Worm (Caenorhabditis elegans) whole organism, late embryonic: ENCODE data around the gene F40B5.2.

ENCODE experiments used
- C08G9.2 ChIP-seq: sonication (generic microtip); optimal IDR thresholded peaks from 2 replicates; lab custom pipeline; 2016; ENCODE audit warnings: mild to moderate bottlenecking, missing genetic modification characterization, moderate library complexity, missing compliant biosample characterization
- F13H6.1 ChIP-seq: sonication (generic microtip); optimal IDR thresholded peaks from 2 replicates; lab custom pipeline; 2016; ENCODE audit warnings: missing genetic modification characterization, missing compliant biosample characterization
- K02D7.2 ChIP-seq: sonication (generic microtip); optimal IDR thresholded peaks from 2 replicates; lab custom pipeline; 2017; ENCODE audit warnings: mild to moderate bottlenecking, missing genetic modification characterization, missing compliant biosample characterization
- K09A11.1 ChIP-seq: sonication (generic microtip); optimal IDR thresholded peaks from 2 replicates; lab custom pipeline; 2017; ENCODE audit warnings: antibody characterized with exemption, mild to moderate bottlenecking, missing genetic modification characterization, missing compliant biosample characterization; ENCODE audit not compliant: insufficient read depth
- T23F11.4 ChIP-seq: fragments of 200-800 bp; sonication (Bioruptor generic); optimal IDR thresholded peaks from 2 replicates; lab custom pipeline; 2018; ENCODE audit warnings: mild to moderate bottlenecking, missing genetic modification characterization, missing compliant biosample characterization
- ahr-1 ChIP-seq: sonication (generic microtip); optimal IDR thresholded peaks from 2 replicates; lab custom pipeline; 2016; ENCODE audit warnings: missing genetic modification characterization, missing compliant biosample characterization
- ceh-18 ChIP-seq: sonication (generic microtip); optimal IDR thresholded peaks from 2 replicates; lab custom pipeline; 2016; ENCODE audit warnings: missing genetic modification characterization, missing compliant biosample characterization
- ceh-19 ChIP-seq: fragments of 200-800 bp; sonication (Bioruptor generic); optimal IDR thresholded peaks from 2 replicates; lab custom pipeline; 2018; ENCODE audit warnings: mild to moderate bottlenecking, missing genetic modification characterization, missing compliant biosample characterization
- ceh-2 ChIP-seq: sonication (generic microtip); optimal IDR thresholded peaks from 2 replicates; lab custom pipeline; 2016; ENCODE audit warnings: missing genotype, missing genetic modification characterization, missing compliant biosample characterization
- ceh-22 ChIP-seq: sonication (generic microtip); optimal IDR thresholded peaks from 2 replicates; lab custom pipeline; 2017; ENCODE audit warnings: missing biosample characterization, missing genetic modification characterization
- ceh-24 ChIP-seq: sonication (generic microtip); optimal IDR thresholded peaks from 2 replicates; lab custom pipeline; 2016; ENCODE audit warnings: mild to moderate bottlenecking, missing genetic modification characterization, missing compliant biosample characterization
- ceh-30 ChIP-seq: fragments of 150-350 bp; optimal IDR thresholded peaks from 2 replicates; lab custom pipeline; 2014; ENCODE audit warnings: missing biosample characterization, missing genetic modification characterization
- ceh-31 ChIP-seq: sonication (generic microtip); optimal IDR thresholded peaks from 2 replicates; lab custom pipeline; 2016; ENCODE audit warnings: missing genetic modification characterization, missing compliant biosample characterization
- ceh-34 ChIP-seq: sonication (generic microtip); optimal IDR thresholded peaks from 2 replicates; lab custom pipeline; 2016; ENCODE audit warnings: mild to moderate bottlenecking, missing genetic modification characterization, missing compliant biosample characterization
- ceh-45 ChIP-seq: fragments of 200-800 bp; sonication (Bioruptor generic); IDR thresholded peaks from 2 replicates; pipeline ENCODE4 v1.3.6; 2022; ENCODE audit warnings: missing genetic modification reagents, missing genetic modification characterization, missing compliant biosample characterization
- ceh-9 ChIP-seq: sonication (generic microtip); optimal IDR thresholded peaks from 2 replicates; lab custom pipeline; 2016; ENCODE audit warnings: mild to moderate bottlenecking, missing genetic modification characterization, inconsistent platforms, missing compliant biosample characterization
- dmd-4 ChIP-seq: sonication (generic microtip); optimal IDR thresholded peaks from 2 replicates; lab custom pipeline; 2016; ENCODE audit warnings: borderline replicate concordance, missing genetic modification characterization, missing compliant biosample characterization
- elt-4 ChIP-seq: sonication (generic microtip); optimal IDR thresholded peaks from 2 replicates; lab custom pipeline; 2016; ENCODE audit warnings: missing genetic modification characterization, missing compliant biosample characterization
- fax-1 ChIP-seq: sonication (generic microtip); optimal IDR thresholded peaks from 2 replicates; lab custom pipeline; 2016; ENCODE audit warnings: missing genotype, missing genetic modification characterization, missing compliant biosample characterization
- gmeb-2 ChIP-seq: sonication (generic microtip); optimal IDR thresholded peaks from 2 replicates; lab custom pipeline; 2016; ENCODE audit warnings: missing genetic modification characterization, inconsistent platforms, missing compliant biosample characterization
- hlh-13 ChIP-seq: fragments of 200-800 bp; sonication (Bioruptor generic); optimal IDR thresholded peaks from 2 replicates; lab custom pipeline; 2018; ENCODE audit warnings: mild to moderate bottlenecking, missing genetic modification characterization, missing compliant biosample characterization
- hlh-6 ChIP-seq: sonication (generic microtip); optimal IDR thresholded peaks from 2 replicates; lab custom pipeline; 2016; ENCODE audit warnings: missing genotype, missing genetic modification characterization, missing compliant biosample characterization
- hlh-8 ChIP-seq: sonication (generic microtip); optimal IDR thresholded peaks from 2 replicates; lab custom pipeline; 2016; ENCODE audit warnings: missing genotype, missing genetic modification characterization, missing compliant biosample characterization
- lin-11 ChIP-seq: fragments of 200-800 bp; sonication (Bioruptor generic); optimal IDR thresholded peaks from 2 replicates; lab custom pipeline; 2018; ENCODE audit warnings: mild to moderate bottlenecking, missing genetic modification characterization, missing compliant biosample characterization
- madf-2 ChIP-seq: sonication (generic microtip); optimal IDR thresholded peaks from 2 replicates; lab custom pipeline; 2017; ENCODE audit warnings: missing genetic modification characterization, missing compliant biosample characterization
- mec-3 ChIP-seq: sonication (generic microtip); optimal IDR thresholded peaks from 2 replicates; lab custom pipeline; 2016; ENCODE audit warnings: borderline replicate concordance, missing genetic modification characterization, missing compliant biosample characterization
- nhr-11 ChIP-seq: fragments of 150-350 bp; optimal IDR thresholded peaks from 2 replicates; lab custom pipeline; 2014; ENCODE audit warnings: missing biosample characterization, missing genetic modification characterization
- nhr-232 ChIP-seq: sonication (generic microtip); optimal IDR thresholded peaks from 2 replicates; lab custom pipeline; 2016; ENCODE audit warnings: missing genetic modification characterization, missing compliant biosample characterization
- odd-2 ChIP-seq: sonication (generic microtip); optimal IDR thresholded peaks from 2 replicates; lab custom pipeline; 2017; ENCODE audit warnings: antibody characterized with exemption, mild to moderate bottlenecking, missing genetic modification characterization, missing compliant biosample characterization
- pag-3 ChIP-seq: sonication (generic microtip); optimal IDR thresholded peaks from 2 replicates; lab custom pipeline; 2016; ENCODE audit warnings: missing compliant biosample characterization, missing genetic modification characterization, borderline replicate concordance
- pat-9 ChIP-seq: fragments of 200-800 bp; sonication (Bioruptor generic); optimal IDR thresholded peaks from 2 replicates; lab custom pipeline; 2018; ENCODE audit warnings: mild to moderate bottlenecking, missing genetic modification characterization, moderate library complexity, missing compliant biosample characterization
- pha-2 ChIP-seq: sonication (generic microtip); optimal IDR thresholded peaks from 2 replicates; lab custom pipeline; 2017; ENCODE audit warnings: mild to moderate bottlenecking, missing genetic modification characterization, missing compliant biosample characterization
- pqm-1 ChIP-seq: sonication (generic microtip); optimal IDR thresholded peaks from 2 replicates; lab custom pipeline; 2016; ENCODE audit warnings: missing genetic modification characterization, missing compliant biosample characterization
- pros-1 ChIP-seq: fragments of 150-350 bp; optimal IDR thresholded peaks from 2 replicates; lab custom pipeline; 2014; ENCODE audit warnings: missing biosample characterization, missing genetic modification reagents, missing genetic modification characterization
- ref-2 ChIP-seq: sonication (generic microtip); optimal IDR thresholded peaks from 2 replicates; lab custom pipeline; 2016; ENCODE audit warnings: missing genetic modification characterization, missing compliant biosample characterization
- rnt-1 ChIP-seq: sonication (generic microtip); optimal IDR thresholded peaks from 2 replicates; lab custom pipeline; 2016; ENCODE audit warnings: missing genetic modification characterization, missing compliant biosample characterization
- sdc-2 ChIP-seq: sonication (generic microtip); optimal IDR thresholded peaks from 2 replicates; lab custom pipeline; 2016; ENCODE audit warnings: missing genotype, missing genetic modification characterization, missing compliant biosample characterization
- sox-2 ChIP-seq: fragments of 200-800 bp; sonication (Bioruptor generic); IDR thresholded peaks from 2 replicates; pipeline ENCODE4 v1.3.6; 2022; ENCODE audit warnings: missing genetic modification reagents, missing genetic modification characterization, missing compliant biosample characterization
- sox-4 ChIP-seq: sonication (generic microtip); optimal IDR thresholded peaks from 2 replicates; lab custom pipeline; 2017; ENCODE audit warnings: mild to moderate bottlenecking, missing genetic modification characterization, inconsistent platforms, missing compliant biosample characterization
- tbx-2 ChIP-seq: sonication (generic microtip); optimal IDR thresholded peaks from 2 replicates; lab custom pipeline; 2016; ENCODE audit warnings: missing genetic modification characterization, missing compliant biosample characterization
- tbx-7 ChIP-seq: sonication (generic microtip); optimal IDR thresholded peaks from 2 replicates; lab custom pipeline; 2016; ENCODE audit warnings: missing genotype, missing genetic modification characterization, missing compliant biosample characterization
- unc-3 ChIP-seq, 2 experiments: fragments of 200-800 bp in 1 of 2; sonication (Bioruptor generic) in 1 of 2; sonication (generic microtip) in 1 of 2; conservative IDR thresholded peaks in 1 of 2; optimal IDR thresholded peaks in 1 of 2; 2 replicates each; pipeline versions ENCODE4 v1.3.6 to Lab custom; 2016 to 2022; ENCODE audit warnings: missing compliant biosample characterization in 2 of 2, missing genetic modification characterization in 2 of 2, missing genetic modification reagents in 1 of 2
- unc-42 ChIP-seq: sonication (generic microtip); optimal IDR thresholded peaks from 2 replicates; lab custom pipeline; 2016; ENCODE audit warnings: missing genotype, missing genetic modification characterization, missing compliant biosample characterization
- unc-86 ChIP-seq: sonication (generic microtip); optimal IDR thresholded peaks from 2 replicates; lab custom pipeline; 2016; ENCODE audit warnings: missing genetic modification characterization, missing compliant biosample characterization
- zip-5 ChIP-seq: sonication (generic microtip); optimal IDR thresholded peaks from 2 replicates; lab custom pipeline; 2016; ENCODE audit warnings: missing genetic modification characterization, missing compliant biosample characterization

Gene F40B5.2

ce11 chrX:8381651-8382050 lies 14.0 kb downstream of the F40B5.2 start:
- no peak for TF ChIP-seq ceh-2 (tag; lab: Kevin White, UChicago)
- TF ChIP-seq ceh-24 (tag; lab: Kevin White, UChicago) = no peak
- TF ChIP-seq pros-1 = no peak
- TF ChIP-seq nhr-11 = no peak
- TF ChIP-seq pqm-1 = no peak
- no peak for TF ChIP-seq ceh-34
- TF ChIP-seq hlh-6 = no peak
- no peak for TF ChIP-seq sdc-2 (tag; lab: Kevin White, UChicago)
- TF ChIP-seq ceh-22 = no peak
- no peak for TF ChIP-seq mec-3 (tag; lab: Kevin White, UChicago)
- TF ChIP-seq hlh-13 (GFP tag; lab: Kevin White, UChicago) = no peak
- TF ChIP-seq ceh-18 (tag; lab: Kevin White, UChicago) = no peak
- no peak for TF ChIP-seq unc-86 (tag; lab: Kevin White, UChicago)
- TF ChIP-seq unc-3 (GFP tag; conservative IDR thresholded peaks at IDR 0.05; lab: Robert Waterston, UW) = no peak
- no peak for TF ChIP-seq unc-3 (tag; optimal IDR thresholded peaks at IDR 0.05; lab: Kevin White, UChicago)
- no peak for TF ChIP-seq tbx-7 (tag; lab: Kevin White, UChicago)
- TF ChIP-seq dmd-4 (tag; lab: Kevin White, UChicago) = no peak
- no peak for TF ChIP-seq ceh-30 (tag; lab: Kevin White, UChicago)
- no peak for TF ChIP-seq nhr-232 (tag; lab: Kevin White, UChicago)
- no peak for TF ChIP-seq pag-3 (tag; lab: Kevin White, UChicago)

ce11 chrX:8384642-8385181 lies 17.1 kb downstream of the F40B5.2 start, which contains the start of gene F41D9.2:
TSS of gene F41D9.2 (minus strand) at chrX:8384945.
- TF ChIP-seq rnt-1 (tag; lab: Kevin White, UChicago) = no peak
- TF ChIP-seq ref-2 = peak; percentile 48
- no peak for TF ChIP-seq hlh-6

- TF ChIP-seq ceh-18 (tag; lab: Kevin White, UChicago) (peak; percentile 60), pat-9 (peak; percentile 68), ceh-45 (GFP tag; lab: Robert Waterston, UW) (no peak), zip-5 (tag; lab: Kevin White, UChicago) (peak; percentile 56), nhr-232 (tag; lab: Kevin White, UChicago) (peak; percentile 74), gmeb-2 (tag; lab: Kevin White, UChicago) (peak; percentile 62), unc-42 (tag; lab: Kevin White, UChicago) (peak; percentile 39), pag-3 (tag; lab: Kevin White, UChicago) (no peak), F13H6.1 (tag; lab: Kevin White, UChicago) (no peak), ceh-22 (peak; percentile 44), odd-2 (tag; lab: Kevin White, UChicago) (no peak), T23F11.4 (GFP tag; lab: Kevin White, UChicago) (peak; percentile 46), lin-11 (tag; lab: Kevin White, UChicago) (peak; percentile 67), ceh-9 (tag; lab: Kevin White, UChicago) (no peak), ceh-30 (tag; lab: Kevin White, UChicago) (no peak), madf-2 (tag; lab: Kevin White, UChicago) (peak; percentile 57), sox-2 (GFP tag; lab: Robert Waterston, UW) (peak; percentile 65; the same call in 1 of the 2 replicates), fax-1 (tag; lab: Kevin White, UChicago) (peak; percentile 64), ceh-19 (peak; percentile 35), ceh-31 (peak; percentile 63), K09A11.1 (tag; lab: Kevin White, UChicago) (peak; percentile 53), hlh-8 (tag; lab: Kevin White, UChicago) (peak; percentile 62), C08G9.2 (tag; lab: Kevin White, UChicago) (peak; percentile 70), pha-2 (tag; lab: Kevin White, UChicago) (peak; percentile 74), sox-4 (tag; lab: Kevin White, UChicago) (peak; percentile 52), ceh-34 (peak; percentile 72), ref-2 (peak; percentile 70), nhr-11 (no peak), ahr-1 (tag; lab: Kevin White, UChicago) (peak; percentile 44), tbx-2 (peak; percentile 69), K02D7.2 (tag; lab: Kevin White, UChicago) (peak; percentile 33), elt-4 (no peak)
Observed at ce11 chrX:8386068-8386851, 18.6 kb downstream of the F40B5.2 start.
